Fruit fly (Drosophila melanogaster): Measurements from ENCODE around the gene HLH3B.
A peak's percentile ranks its signal among the peaks of the same experiment; 100 is the strongest.

The HLH3B gene

DNA sequence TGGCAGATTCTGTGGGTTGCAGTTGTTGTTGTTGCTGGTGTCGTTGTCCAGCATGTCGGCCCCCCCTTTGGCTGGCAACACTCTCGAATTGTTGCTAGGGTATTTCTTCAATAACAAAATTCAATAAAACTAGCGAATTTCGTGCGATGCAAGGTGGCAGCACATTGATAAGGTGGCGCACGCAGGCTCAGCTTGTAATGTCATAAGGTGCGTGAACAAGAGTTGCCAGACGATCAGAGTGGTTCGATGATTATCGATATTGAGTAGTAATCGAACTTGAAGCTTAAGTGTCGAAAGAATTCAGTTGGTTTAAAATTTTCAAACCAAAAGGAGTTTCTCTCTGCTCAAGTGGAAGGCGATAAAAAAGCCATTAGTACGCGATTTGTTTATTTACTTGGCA lies 38.6 kb upstream of the HLH3B start, which contains the start of gene CG2701 (continued):
- TF ChIP-seq Sry-β (GFP tag; optimal IDR thresholded peaks at IDR 0.05) (peak; percentile 0), E2f1 (GFP tag; IDR thresholded peaks at IDR 0.05) (no peak), Fer1 (GFP tag; optimal IDR thresholded peaks at IDR 0.05) (no peak), CG2889 (GFP tag; IDR thresholded peaks at IDR 0.05) (no peak), Fer2 (tag; optimal IDR thresholded peaks at IDR 0.05) (no peak), Opbp (GFP tag; IDR thresholded peaks at IDR 0.05; ENCODE audit: partially characterized antibody) (peak; percentile 74; the same call in 2 of the 3 replicates), ssp (GFP tag; IDR thresholded peaks at IDR 0.05) (no peak), CG9797 (GFP tag; optimal IDR thresholded peaks at IDR 0.05) (peak; percentile 8), bowl (GFP tag; IDR thresholded peaks at IDR 0.05) (no peak), HmgD (GFP tag; optimal IDR thresholded peaks at IDR 0.05) (peak; percentile 68), bbx (GFP tag; IDR thresholded peaks at IDR 0.05; ENCODE audit: partially characterized antibody) (peak; percentile 79), D19B (GFP tag; optimal IDR thresholded peaks at IDR 0.05) (no peak), CG8281 (tag; optimal IDR thresholded peaks at IDR 0.05) (no peak), BtbVII (GFP tag; optimal IDR thresholded peaks at IDR 0.05) (no peak), Rfx (GFP tag; IDR thresholded peaks at IDR 0.05) (peak; percentile 9; the same call in 1 of the 2 replicates), CG8478 (optimal IDR thresholded peaks at IDR 0.05) (no peak), z (GFP tag; IDR thresholded peaks at IDR 0.05) (no peak), sob (GFP tag; IDR thresholded peaks at IDR 0.05) (no peak), CG8924 (tag; optimal IDR thresholded peaks at IDR 0.05) (no peak), dm (GFP tag; optimal IDR thresholded peaks at IDR 0.05) (peak; percentile 44), jigr1 (GFP tag; IDR thresholded peaks at IDR 0.05) (no peak), Lhr (GFP tag; optimal IDR thresholded peaks at IDR 0.05) (no peak), CG13287 (GFP tag; IDR thresholded peaks at IDR 0.05; ENCODE audit: partially characterized antibody) (peak; percentile 80), tna (GFP tag; IDR thresholded peaks at IDR 0.05; ENCODE audit: partially characterized antibody) (peak; percentile 65; the same call in 1 of the 2 replicates), chm (GFP tag; IDR thresholded peaks at IDR 0.05) (no peak), nom (GFP tag; optimal IDR thresholded peaks at IDR 0.05) (no peak), CkIIα-i1 (GFP tag; IDR thresholded peaks at IDR 0.05) (no peak), Scr (GFP tag; IDR thresholded peaks at IDR 0.05; ENCODE audit: partially characterized antibody) (peak; percentile 63), Gug (GFP tag; IDR thresholded peaks at IDR 0.05) (peak; percentile 13; the same call in 1 of the 4 replicates), lola (GFP tag; optimal IDR thresholded peaks at IDR 0.05) (no peak), br (optimal IDR thresholded peaks at IDR 0.05) (no peak), Fer3 (tag; optimal IDR thresholded peaks at IDR 0.05) (no peak), sd (tag; optimal IDR thresholded peaks at IDR 0.05) (no peak), Med (GFP tag) (peak; percentile 88), her (GFP tag; optimal IDR thresholded peaks at IDR 0.05) (peak; percentile 39), mirr (GFP tag; optimal IDR thresholded peaks at IDR 0.05) (peak; percentile 24), CG6791 (GFP tag; IDR thresholded peaks at IDR 0.05; ENCODE audit: partially characterized antibody) (peak; percentile 81), CG4424 (GFP tag; optimal IDR thresholded peaks at IDR 0.05) (no peak), CG2712 (tag; optimal IDR thresholded peaks at IDR 0.05) (no peak), lmd (GFP tag; IDR thresholded peaks at IDR 0.05) (no peak), Kr (GFP tag; optimal IDR thresholded peaks at IDR 0.05) (no peak), Dp (GFP tag; optimal IDR thresholded peaks at IDR 0.05) (peak; percentile 69), CG30431 (GFP tag; optimal IDR thresholded peaks at IDR 0.05) (no peak), D19A (tag; optimal IDR thresholded peaks at IDR 0.05) (no peak), CG14710 (tag; optimal IDR thresholded peaks at IDR 0.05) (peak; percentile 32), phol (tag; optimal IDR thresholded peaks at IDR 0.05) (peak; percentile 11), ewg (GFP tag; optimal IDR thresholded peaks at IDR 0.05) (peak; percentile 67), HLH54F (GFP tag; optimal IDR thresholded peaks at IDR 0.05) (peak; percentile 11), CG1529 (GFP tag; optimal IDR thresholded peaks at IDR 0.05) (no peak), salm (tag; optimal IDR thresholded peaks at IDR 0.05) (no peak), CG9817 (tag; optimal IDR thresholded peaks at IDR 0.05) (no peak)
